Fruit fly (Drosophila melanogaster) Kc167 (cell line): ENCODE data around the gene gdrd.

Experiments
- Myc ChIP-seq: fragments of >200 bp; optimal IDR thresholded peaks from 2 replicates; lab custom pipeline; 2017; ENCODE audit warnings: missing external identifiers
- Sin3A ChIP-seq: fragments of >200 bp; optimal IDR thresholded peaks from 2 replicates; lab custom pipeline; 2018; ENCODE audit warnings: missing external identifiers
- h ChIP-seq: fragments of >200 bp; optimal IDR thresholded peaks from 3 replicates; lab custom pipeline; 2018; ENCODE audit warnings: missing external identifiers
- insv ChIP-seq: fragments of >200 bp; optimal IDR thresholded peaks from 3 replicates; lab custom pipeline; 2018; ENCODE audit warnings: missing external identifiers
- psq ChIP-seq: fragments of >200 bp; optimal IDR thresholded peaks from 2 replicates; lab custom pipeline; 2017; ENCODE audit warnings: missing external identifiers
- ttk ChIP-seq: sonication (Bioruptor generic); optimal IDR thresholded peaks from 2 replicates; lab custom pipeline; 2017; ENCODE audit warnings: missing external identifiers

gdrd gene

DNA sequence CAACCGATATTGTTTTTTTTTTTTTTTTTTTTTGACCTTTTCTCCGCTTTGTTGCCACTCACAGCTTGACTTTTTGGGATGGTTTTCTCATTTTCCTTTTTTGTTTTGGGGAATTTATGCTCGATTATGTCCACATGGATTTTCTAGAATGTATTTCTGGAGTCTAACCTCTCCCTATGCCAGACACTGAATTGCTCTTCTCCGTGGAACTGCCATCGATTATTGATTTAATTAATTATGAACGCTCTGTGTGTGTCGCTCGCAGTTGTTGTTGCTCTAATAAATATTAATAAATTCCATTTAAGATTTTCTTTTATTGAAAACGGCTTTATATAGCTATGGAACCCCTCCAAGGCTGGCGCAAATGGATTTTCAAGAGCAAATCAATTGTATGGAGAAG, 35.5 kb upstream of the gdrd start:
- no peak for TF ChIP-seq insv
- TF ChIP-seq psq (lab: Kevin White, UChicago), result no peak
- no peak for TF ChIP-seq ttk (lab: Kevin White, UChicago)
- no peak for TF ChIP-seq h (lab: Kevin White, UChicago)
- no peak for TF ChIP-seq Myc
- no peak for TF ChIP-seq Sin3A (lab: Kevin White, UChicago)

DNA sequence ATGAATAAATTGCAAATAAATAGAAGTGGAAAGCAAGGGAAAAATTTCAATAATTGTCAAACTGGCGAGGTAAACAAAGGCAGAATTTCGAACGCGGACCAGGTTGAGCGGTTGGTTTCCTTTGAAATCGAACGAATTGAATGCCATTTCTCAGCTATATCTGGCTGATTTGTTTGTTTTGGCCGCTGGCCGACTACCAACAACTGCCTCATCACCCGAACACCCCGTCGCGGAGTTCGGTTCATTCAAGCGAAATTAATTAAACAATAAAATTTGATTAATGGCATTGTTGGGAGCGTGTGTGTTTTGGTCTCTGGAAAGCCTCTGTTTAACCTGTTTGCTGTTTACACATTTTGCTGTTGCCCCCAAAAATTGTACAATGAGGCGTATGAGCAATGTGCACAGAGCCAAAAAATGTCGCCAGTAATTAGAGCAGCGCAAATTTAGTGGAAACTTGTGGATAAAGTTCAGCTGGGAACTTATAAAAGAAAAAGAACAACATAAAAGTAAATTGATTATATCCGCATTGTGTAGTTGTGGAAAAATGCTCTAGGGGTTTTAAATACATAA, 33.6 kb upstream of the gdrd start:
- TF ChIP-seq ttk (lab: Kevin White, UChicago) (no peak), h (lab: Kevin White, UChicago) (no peak), psq (lab: Kevin White, UChicago) (no peak), insv (no peak), Myc (no peak), Sin3A (lab: Kevin White, UChicago) (no peak)

dm6 chr3L:14659954-14660907, 30.9 kb upstream of the gdrd start:
- no peak for TF ChIP-seq psq (lab: Kevin White, UChicago)
- no peak for TF ChIP-seq insv
- TF ChIP-seq Sin3A (lab: Kevin White, UChicago), result no peak
- TF ChIP-seq ttk (lab: Kevin White, UChicago), result no peak
- TF ChIP-seq h (lab: Kevin White, UChicago), result no peak
- TF ChIP-seq Myc, result no peak

DNA sequence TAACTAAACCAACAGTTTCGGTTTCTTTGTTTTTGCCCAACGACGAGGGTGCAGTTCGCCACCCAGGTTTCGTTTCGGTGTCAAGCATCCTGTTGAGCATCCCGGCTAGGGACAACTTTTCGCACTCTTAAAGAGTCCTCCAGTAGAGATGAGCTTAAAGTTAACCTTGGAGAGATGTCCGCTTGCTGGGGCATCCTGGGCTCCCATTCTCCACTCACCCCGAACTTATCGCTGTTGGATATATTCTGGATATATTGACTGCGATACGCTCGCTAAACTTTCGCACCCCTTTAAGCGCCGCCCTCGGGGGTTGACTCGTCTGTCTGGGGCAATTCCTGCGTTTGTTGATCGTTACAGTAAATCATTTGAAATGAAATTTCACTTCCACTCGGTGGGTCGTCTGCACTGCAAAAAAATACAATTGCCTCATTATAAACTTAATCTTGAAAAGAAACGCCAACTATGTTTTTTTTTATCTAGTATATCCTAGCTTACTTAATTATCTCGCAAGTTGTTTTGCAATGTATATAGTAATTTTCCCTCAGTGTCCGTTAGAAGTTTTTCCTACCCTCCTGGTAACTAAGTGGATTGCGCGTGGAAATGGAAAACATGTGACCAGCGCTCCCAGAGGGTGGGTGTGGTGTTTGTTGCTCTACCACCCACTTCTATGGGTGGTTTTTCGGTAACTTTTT, 29.4 kb upstream of the gdrd start:
- TF ChIP-seq psq (lab: Kevin White, UChicago), result no peak
- TF ChIP-seq Myc, result no peak
- no peak for TF ChIP-seq h (lab: Kevin White, UChicago)
- TF ChIP-seq insv, result no peak
- TF ChIP-seq Sin3A (lab: Kevin White, UChicago), result no peak
- no peak for TF ChIP-seq ttk (lab: Kevin White, UChicago)

DNA sequence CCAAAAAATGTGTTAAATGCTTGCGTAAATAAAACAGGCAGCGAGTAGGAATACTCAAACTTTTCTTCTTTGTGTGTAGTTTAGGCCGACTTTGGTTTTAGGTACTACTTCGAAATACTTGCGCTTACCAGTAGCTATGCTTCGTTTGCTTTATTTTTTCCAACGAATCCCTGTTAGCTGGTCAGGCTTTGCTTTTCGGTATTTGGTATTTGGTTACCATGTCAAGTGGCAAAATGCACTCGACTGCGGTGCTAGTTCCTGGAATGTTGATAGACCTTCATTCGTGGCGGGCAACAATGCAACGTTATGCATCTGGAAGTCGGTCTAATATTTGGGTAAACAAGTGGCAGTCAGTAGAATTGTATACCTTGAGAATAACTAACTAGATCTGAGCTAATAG, 27.4 kb upstream of the gdrd start:
- TF ChIP-seq ttk (lab: Kevin White, UChicago), result no peak
- TF ChIP-seq h (lab: Kevin White, UChicago), result no peak
- no peak for TF ChIP-seq insv
- TF ChIP-seq Myc, result no peak
- TF ChIP-seq Sin3A (lab: Kevin White, UChicago), result no peak
- no peak for TF ChIP-seq psq (lab: Kevin White, UChicago)

- TF ChIP-seq Sin3A (lab: Kevin White, UChicago) (no peak), Myc (no peak), h (lab: Kevin White, UChicago) (no peak), insv (no peak), psq (lab: Kevin White, UChicago) (no peak), ttk (lab: Kevin White, UChicago) (no peak)
Measured at dm6 chr3L:14664390-14664789, 26.8 kb upstream of the gdrd start.

DNA sequence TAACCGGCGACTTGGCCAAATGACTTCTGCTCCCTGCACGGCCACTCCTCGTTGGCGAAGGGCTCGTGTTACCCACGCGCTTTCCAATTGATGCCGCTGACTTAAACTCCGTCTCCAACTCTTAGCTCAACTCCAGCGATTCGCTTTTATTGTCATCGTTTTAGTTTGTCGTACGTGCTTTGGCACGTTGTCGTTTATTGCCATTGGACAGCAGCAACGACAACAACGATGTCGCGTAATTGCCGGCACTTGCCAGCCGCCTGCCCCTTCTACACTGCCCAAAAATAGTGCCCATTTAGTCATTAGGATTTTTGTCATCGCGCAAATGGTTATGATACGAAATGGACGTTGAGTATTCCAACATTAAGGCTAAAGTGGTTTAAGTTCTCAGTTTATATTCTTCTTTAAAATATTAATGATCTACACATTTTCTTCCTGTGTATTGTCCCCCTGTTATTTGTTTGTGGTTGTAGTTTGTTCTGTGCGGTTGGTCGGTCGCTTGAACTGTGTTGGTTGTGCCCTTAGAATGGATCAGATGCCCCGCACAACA, 25.3 kb upstream of the gdrd start:
- TF ChIP-seq psq (lab: Kevin White, UChicago) (no peak), insv (no peak), Myc (no peak), Sin3A (lab: Kevin White, UChicago) (no peak), ttk (lab: Kevin White, UChicago) (no peak), h (lab: Kevin White, UChicago) (no peak)

- TF ChIP-seq h (lab: Kevin White, UChicago) (no peak), insv (no peak), Sin3A (lab: Kevin White, UChicago) (no peak), psq (lab: Kevin White, UChicago) (no peak), ttk (lab: Kevin White, UChicago) (no peak), Myc (no peak)
Measured at dm6 chr3L:14668638-14669037, 22.5 kb upstream of the gdrd start.

- no peak for TF ChIP-seq insv
- TF ChIP-seq psq (lab: Kevin White, UChicago), result no peak
- TF ChIP-seq ttk (lab: Kevin White, UChicago), result no peak
- no peak for TF ChIP-seq h (lab: Kevin White, UChicago)
- TF ChIP-seq Sin3A (lab: Kevin White, UChicago), result no peak
- no peak for TF ChIP-seq Myc
Measured at dm6 chr3L:14671546-14671945, 19.6 kb upstream of the gdrd start.

dm6 chr3L:14672387-14673110, 18.6 kb upstream of the gdrd start, which contains the start of the genes CG43121 and ome:
Gene CG43121, minus strand, starts transcription at chr3L:14672437.
Gene ome, plus strand, starts transcription at chr3L:14672839.
- TF ChIP-seq psq (lab: Kevin White, UChicago), result no peak
- no peak for TF ChIP-seq Myc
- TF ChIP-seq ttk (lab: Kevin White, UChicago), result no peak
- TF ChIP-seq Sin3A (lab: Kevin White, UChicago), result no peak
- TF ChIP-seq h (lab: Kevin White, UChicago), result no peak
- no peak for TF ChIP-seq insv
